Fruit fly (Drosophila melanogaster): Measurements from ENCODE around the gene CG31229.

Gene CG31229

dm6 chr3R:18658945-18659642, 8.6 kb upstream of the CG31229 start, which contains the start of the genes CG31224 and CstF64 (continued):
- TF ChIP-seq slbo (GFP tag; IDR thresholded peaks at IDR 0.05) (peak; percentile 94), Vsx1 (GFP tag; optimal IDR thresholded peaks at IDR 0.05) (peak; percentile 22), CG4424 (GFP tag; optimal IDR thresholded peaks at IDR 0.05) (peak; percentile 83), pita (GFP tag; optimal IDR thresholded peaks at IDR 0.05) (no peak), nerfin-2 (GFP tag; IDR thresholded peaks at IDR 0.05; ENCODE audit: partially characterized antibody) (no peak), Drgx (GFP tag; IDR thresholded peaks at IDR 0.05) (peak; percentile 63), CG15269 (tag; optimal IDR thresholded peaks at IDR 0.05) (no peak), Bteb2 (GFP tag; optimal IDR thresholded peaks at IDR 0.05) (peak; percentile 88), pan (optimal IDR thresholded peaks at IDR 0.05) (no peak), pan (GFP tag; optimal IDR thresholded peaks at IDR 0.05 in 1 of 2, IDR thresholded peaks at IDR 0.05 in 1 of 2) (peak in 1 of 2 experiments; percentile 90), CG18764 (GFP tag; optimal IDR thresholded peaks at IDR 0.05) (peak; percentile 80), CG15514 (GFP tag; optimal IDR thresholded peaks at IDR 0.05) (peak; percentile 70), ab (GFP tag; optimal IDR thresholded peaks at IDR 0.05) (peak; percentile 1), CG14667 (GFP tag; IDR thresholded peaks at IDR 0.05) (peak; percentile 76), CG2120 (GFP tag; optimal IDR thresholded peaks at IDR 0.05) (peak; percentile 95), crc (GFP tag; optimal IDR thresholded peaks at IDR 0.05) (peak; percentile 87), slou (GFP tag; optimal IDR thresholded peaks at IDR 0.05) (peak; percentile 67), HHEX (GFP tag; optimal IDR thresholded peaks at IDR 0.05) (peak; percentile 85), sisA (GFP tag; IDR thresholded peaks at IDR 0.05) (peak; percentile 78), CG7963 (GFP tag; IDR thresholded peaks at IDR 0.05; ENCODE audit: partially characterized antibody) (no peak), CG11723 (GFP tag; optimal IDR thresholded peaks at IDR 0.05) (peak; percentile 82), Bdp1 (GFP tag; optimal IDR thresholded peaks at IDR 0.05) (peak; percentile 81), en (GFP tag; optimal IDR thresholded peaks at IDR 0.05) (peak; percentile 47), CG17361 (GFP tag; IDR thresholded peaks at IDR 0.05) (peak; percentile 87), Hsf (GFP tag; optimal IDR thresholded peaks at IDR 0.05) (peak; percentile 92), lab (GFP tag; optimal IDR thresholded peaks at IDR 0.05) (peak; percentile 90), da (GFP tag; optimal IDR thresholded peaks at IDR 0.05) (peak; percentile 57), yki (optimal IDR thresholded peaks at IDR 0.05) (no peak), kay (GFP tag; optimal IDR thresholded peaks at IDR 0.05) (peak; percentile 71), kah (GFP tag; optimal IDR thresholded peaks at IDR 0.05) (peak; percentile 8), HLH3B (GFP tag; IDR thresholded peaks at IDR 0.05) (peak; percentile 75), TFAM (GFP tag; optimal IDR thresholded peaks at IDR 0.05) (peak; percentile 24), lilli (GFP tag; optimal IDR thresholded peaks at IDR 0.05) (peak; percentile 92), eyg (GFP tag; optimal IDR thresholded peaks at IDR 0.05) (peak; percentile 76), CG13287 (GFP tag; IDR thresholded peaks at IDR 0.05; ENCODE audit: partially characterized antibody) (no peak; the same call in none of the 2 replicates), Rfx (GFP tag; IDR thresholded peaks at IDR 0.05) (peak; percentile 87), CG4730 (GFP tag; IDR thresholded peaks at IDR 0.05) (peak; percentile 79), Six4 (GFP tag; optimal IDR thresholded peaks at IDR 0.05) (peak; percentile 68), oc (tag; optimal IDR thresholded peaks at IDR 0.05) (peak; percentile 67), CG13775 (GFP tag; optimal IDR thresholded peaks at IDR 0.05) (peak; percentile 91), Awh (GFP tag; IDR thresholded peaks at IDR 0.05) (peak; percentile 74; the same call in 1 of the 2 replicates), maf-S (GFP tag; optimal IDR thresholded peaks at IDR 0.05) (peak; percentile 65), Camta (GFP tag; optimal IDR thresholded peaks at IDR 0.05) (peak; percentile 84), CG17829 (tag; optimal IDR thresholded peaks at IDR 0.05) (peak; percentile 86), Oaz (GFP tag; IDR thresholded peaks at IDR 0.05) (peak; percentile 63; the same call in 1 of the 2 replicates), CG1233 (GFP tag; optimal IDR thresholded peaks at IDR 0.05) (peak; percentile 70), HmgZ (tag; optimal IDR thresholded peaks at IDR 0.05) (peak; percentile 79), CG12744 (GFP tag; optimal IDR thresholded peaks at IDR 0.05) (peak; percentile 81), CG6791 (GFP tag; IDR thresholded peaks at IDR 0.05; ENCODE audit: partially characterized antibody) (no peak), jumu (GFP tag; optimal IDR thresholded peaks at IDR 0.05) (peak; percentile 89)

Measured in whole organism, embryonic.